Worm (Caenorhabditis elegans): Measurements from ENCODE around the gene sma-1.

DNA sequence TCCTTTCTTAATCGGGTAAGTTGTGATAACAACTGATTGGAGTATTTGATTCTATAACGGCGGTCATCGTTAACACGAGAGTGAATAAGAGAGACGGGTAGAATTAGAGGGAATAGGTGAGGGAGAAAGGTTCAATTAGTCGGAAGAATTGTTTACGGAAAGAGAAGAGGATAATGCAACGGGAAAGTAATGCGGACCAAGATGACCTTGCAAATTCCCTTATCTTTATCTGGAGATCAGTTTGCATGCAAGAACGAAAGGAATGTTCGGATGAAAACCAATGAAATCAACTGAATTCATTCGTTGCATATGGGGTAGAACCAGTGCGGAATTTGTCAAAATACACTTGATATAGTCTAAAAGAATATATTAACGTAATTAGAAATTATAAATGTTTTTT lies 2.9 kb downstream of the sma-1 start:
- TF ChIP-seq ama-1 (optimal IDR thresholded peaks at IDR 0.05) = no peak
- no peak for TF ChIP-seq scrt-1 (GFP tag; IDR thresholded peaks at IDR 0.05)
- TF ChIP-seq ceh-13 (GFP tag; optimal IDR thresholded peaks at IDR 0.05) = no peak
- TF ChIP-seq sea-1 (GFP tag; conservative IDR thresholded peaks at IDR 0.05) = no peak
- no peak for TF ChIP-seq F13C5.2 (tag; optimal IDR thresholded peaks at IDR 0.05)
- TF ChIP-seq hnd-1 (tag; optimal IDR thresholded peaks at IDR 0.05) = no peak
- no peak for TF ChIP-seq ceh-36 (tag; optimal IDR thresholded peaks at IDR 0.05)
- no peak for TF ChIP-seq pes-1 (GFP tag; IDR thresholded peaks at IDR 0.05)
